Worm (Caenorhabditis elegans) whole organism, mixed stage, embryonic: ENCODE measurements around the gene F11D11.4.
"Not testable (repeated sequence)": the region's sequence is repeated elsewhere in the genome, so short reads cannot be mapped to it uniquely, and the experiment has no call there.

Experiments
- M03D4.4 ChIP-seq: sonication (generic microtip); optimal IDR thresholded peaks from 2 replicates; lab custom pipeline; 2017; ENCODE audit warnings: mild to moderate bottlenecking, missing genetic modification characterization, missing compliant biosample characterization
- ceh-39 ChIP-seq: fragments of 150-350 bp; optimal IDR thresholded peaks from 2 replicates; lab custom pipeline; 2014; ENCODE audit warnings: missing biosample characterization, missing genetic modification characterization
- ceh-43 ChIP-seq: fragments of 200-800 bp; sonication (Bioruptor generic); optimal IDR thresholded peaks from 2 replicates; lab custom pipeline; 2018; ENCODE audit warnings: mild to moderate bottlenecking, missing genetic modification characterization, moderate library complexity, missing compliant biosample characterization
- ces-1 ChIP-seq: fragments of 150-350 bp; optimal IDR thresholded peaks from 2 replicates; lab custom pipeline; 2014; ENCODE audit warnings: missing biosample characterization, missing genetic modification reagents, missing genetic modification characterization
- cnd-1 ChIP-seq: fragments of 200-800 bp; sonication (Bioruptor generic); optimal IDR thresholded peaks from 2 replicates; lab custom pipeline; 2018; ENCODE audit warnings: mild to moderate bottlenecking, missing genetic modification characterization, missing compliant biosample characterization
- drap-1 ChIP-seq: fragments of 200-800 bp; sonication (Bioruptor generic); optimal IDR thresholded peaks from 3 replicates; lab custom pipeline; 2018; ENCODE audit warnings: mild to moderate bottlenecking, missing genetic modification characterization, missing compliant biosample characterization
- elt-3 ChIP-seq: fragments of 150-350 bp; optimal IDR thresholded peaks from 2 replicates; lab custom pipeline; 2014; ENCODE audit warnings: missing biosample characterization, missing genetic modification characterization
- flh-1 ChIP-seq: fragments of 200-800 bp; sonication (Bioruptor generic); optimal IDR thresholded peaks from 2 replicates; lab custom pipeline; 2018; ENCODE audit warnings: mild to moderate bottlenecking, missing genetic modification characterization, moderate library complexity, missing compliant biosample characterization
- hlh-1 ChIP-seq: fragments of 150-350 bp; optimal IDR thresholded peaks from 2 replicates; lab custom pipeline; 2014; ENCODE audit warnings: missing biosample characterization, missing genetic modification reagents, missing genetic modification characterization
- lin-13 ChIP-seq: fragments of 150-350 bp; optimal IDR thresholded peaks from 2 replicates; lab custom pipeline; 2014; ENCODE audit warnings: missing biosample characterization, missing genetic modification characterization
- lin-32 ChIP-seq: fragments of 200-800 bp; sonication (Bioruptor generic); optimal IDR thresholded peaks from 2 replicates; lab custom pipeline; 2018; ENCODE audit warnings: mild to moderate bottlenecking, missing genetic modification characterization, missing compliant biosample characterization
- lsy-2 ChIP-seq: fragments of 150-350 bp; optimal IDR thresholded peaks from 2 replicates; lab custom pipeline; 2014; ENCODE audit warnings: missing biosample characterization, missing genetic modification characterization
- mab-5 ChIP-seq: fragments of 150-350 bp; optimal IDR thresholded peaks from 2 replicates; lab custom pipeline; 2014; ENCODE audit warnings: missing biosample characterization, missing genetic modification characterization
- mep-1 ChIP-seq: fragments of 150-350 bp; optimal IDR thresholded peaks from 2 replicates; lab custom pipeline; 2017; ENCODE audit warnings: missing biosample characterization, missing genetic modification reagents, missing genetic modification characterization, inconsistent platforms
- nhr-12 ChIP-seq: fragments of 150-350 bp; optimal IDR thresholded peaks from 2 replicates; lab custom pipeline; 2014; ENCODE audit warnings: missing biosample characterization, missing genetic modification characterization
- nhr-2 ChIP-seq: fragments of 150-350 bp; optimal IDR thresholded peaks from 2 replicates; lab custom pipeline; 2014; ENCODE audit warnings: missing biosample characterization, missing genetic modification characterization
- nhr-28 ChIP-seq: fragments of 150-350 bp; optimal IDR thresholded peaks from 2 replicates; lab custom pipeline; 2014; ENCODE audit warnings: missing biosample characterization, missing genetic modification characterization
- nhr-76 ChIP-seq: sonication (generic microtip); optimal IDR thresholded peaks from 2 replicates; lab custom pipeline; 2017; ENCODE audit warnings: missing biosample characterization, missing genetic modification characterization
- pha-4 ChIP-seq: fragments of 150-350 bp; optimal IDR thresholded peaks from 2 replicates; lab custom pipeline; 2018; ENCODE audit warnings: missing biosample characterization, missing genetic modification reagents, missing genetic modification characterization
- sem-2 ChIP-seq: fragments of 200-800 bp; sonication (Bioruptor generic); optimal IDR thresholded peaks from 2 replicates; lab custom pipeline; 2018; ENCODE audit warnings: mild to moderate bottlenecking, missing genetic modification characterization, missing compliant biosample characterization
- snpc-4 ChIP-seq: fragments of 150-350 bp; optimal IDR thresholded peaks from 2 replicates; lab custom pipeline; 2014; ENCODE audit warnings: missing biosample characterization, missing genetic modification characterization
- sptf-1 ChIP-seq: sonication (generic microtip); optimal IDR thresholded peaks from 2 replicates; lab custom pipeline; 2017; ENCODE audit warnings: mild to moderate bottlenecking, missing genetic modification characterization, moderate library complexity, missing compliant biosample characterization
- tbx-8 ChIP-seq: fragments of 200-800 bp; sonication (Bioruptor generic); optimal IDR thresholded peaks from 2 replicates; lab custom pipeline; 2018; ENCODE audit warnings: mild to moderate bottlenecking, missing genetic modification characterization, moderate library complexity, missing compliant biosample characterization
- unc-120 ChIP-seq: sonication (generic microtip); optimal IDR thresholded peaks from 2 replicates; lab custom pipeline; 2017; ENCODE audit warnings: missing genetic modification characterization, missing compliant biosample characterization; ENCODE audit not compliant: poor library complexity, severe bottlenecking
- unc-39 ChIP-seq: fragments of 150-350 bp; optimal IDR thresholded peaks from 2 replicates; lab custom pipeline; 2014; ENCODE audit warnings: missing biosample characterization, missing genetic modification characterization
- zip-8 ChIP-seq: fragments of 150-350 bp; optimal IDR thresholded peaks from 2 replicates; lab custom pipeline; 2014; ENCODE audit warnings: missing biosample characterization, missing genetic modification characterization
- ztf-11 ChIP-seq: fragments of 150-350 bp; optimal IDR thresholded peaks from 2 replicates; lab custom pipeline; 2014; ENCODE audit warnings: missing biosample characterization, missing genetic modification characterization

F11D11.4 gene

DNA sequence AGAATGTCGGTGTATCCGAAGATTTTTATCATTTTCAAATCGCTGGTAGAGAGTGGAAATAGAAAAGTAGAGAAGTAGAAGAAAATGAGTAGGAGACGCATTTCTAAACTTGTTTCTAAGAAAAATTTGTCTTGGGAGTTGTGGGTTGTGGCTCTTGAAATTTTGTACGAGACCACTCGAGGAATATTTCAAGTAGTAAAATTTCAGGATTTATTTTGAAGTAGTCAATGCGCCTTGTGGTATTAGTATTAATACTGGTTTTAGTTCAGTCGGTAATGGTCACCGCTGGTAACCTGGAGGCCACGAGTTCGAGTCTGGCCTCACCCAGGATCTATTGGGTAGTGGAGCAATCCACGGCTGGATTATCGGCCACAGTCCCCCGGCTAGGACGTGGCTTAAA lies 12.5 kb upstream of the F11D11.4 start, which contains the start of gene clec-252:
clec-252 (minus strand) TSS at position 101 of the 400 bp plus-strand sequence.
- TF ChIP-seq unc-39 (tag; lab: Kevin White, UChicago) (no peak), lin-13 (tag; lab: Kevin White, UChicago) (no peak), ceh-43 (no peak), lsy-2 (tag; lab: Kevin White, UChicago) (no peak), zip-8 (no peak), lin-32 (GFP tag; lab: Kevin White, UChicago) (no peak), cnd-1 (tag; lab: Kevin White, UChicago) (no peak), snpc-4 (tag; lab: Kevin White, UChicago) (no peak), mep-1 (tag; lab: Kevin White, UChicago) (no peak), flh-1 (GFP tag; lab: Kevin White, UChicago) (no peak), elt-3 (tag; lab: Kevin White, UChicago) (no peak), ztf-11 (tag; lab: Kevin White, UChicago) (no peak), drap-1 (no peak), mab-5 (tag; lab: Kevin White, UChicago) (no peak), M03D4.4 (tag; lab: Kevin White, UChicago) (no peak), ces-1 (GFP tag; lab: Kevin White, UChicago) (no peak), ceh-39 (tag; lab: Kevin White, UChicago) (no peak)

ce11 chrV:18750445-18750844 lies 10.7 kb upstream of the F11D11.4 start, which contains the start of the genes F11D11.21 and F11D11.12:
Gene F11D11.21, minus strand, starts transcription at chrV:18750545.
Gene F11D11.12, minus strand, starts transcription at chrV:18750682.
- TF ChIP-seq nhr-2 (tag; lab: Kevin White, UChicago): no peak
- no peak for TF ChIP-seq ceh-43
- no peak for TF ChIP-seq M03D4.4 (tag; lab: Kevin White, UChicago)
- no peak for TF ChIP-seq lin-32 (GFP tag; lab: Kevin White, UChicago)
- TF ChIP-seq drap-1: no peak
- TF ChIP-seq unc-39 (tag; lab: Kevin White, UChicago): no peak
- TF ChIP-seq nhr-28 (tag; lab: Kevin White, UChicago): no peak
- TF ChIP-seq mab-5 (tag; lab: Kevin White, UChicago): no peak

DNA sequence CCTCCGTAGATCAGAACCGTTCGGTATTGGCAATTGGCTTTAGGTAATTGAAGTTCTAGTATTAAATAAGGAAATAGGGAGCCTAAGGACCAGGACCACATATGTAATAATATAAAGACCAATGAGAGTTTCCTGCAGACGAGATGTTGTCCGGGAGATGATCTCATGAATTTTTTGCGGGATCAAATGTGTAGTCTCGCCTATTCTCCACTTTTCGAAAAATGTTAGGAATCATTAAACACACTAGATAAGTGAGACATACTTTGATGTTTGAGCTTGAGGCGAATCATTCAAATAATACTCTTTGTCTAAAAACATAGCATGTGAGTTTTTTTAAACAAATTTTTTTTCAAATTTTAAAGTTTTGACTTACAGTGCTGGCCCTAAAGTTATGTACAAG lies 8.1 kb upstream of the F11D11.4 start, which contains the start of gene F11D11.6:
F11D11.6 (minus strand) TSS at position 101 of the 400 bp plus-strand sequence.
- no peak for TF ChIP-seq mab-5 (tag; lab: Kevin White, UChicago)
- TF ChIP-seq zip-8: no peak
- TF ChIP-seq nhr-28 (tag; lab: Kevin White, UChicago): no peak
- TF ChIP-seq cnd-1 (tag; lab: Kevin White, UChicago): no peak
- no peak for TF ChIP-seq ceh-43
- TF ChIP-seq nhr-2 (tag; lab: Kevin White, UChicago): no peak
- TF ChIP-seq ceh-39 (tag; lab: Kevin White, UChicago): no peak
- TF ChIP-seq tbx-8 (GFP tag; lab: Kevin White, UChicago): no peak
- no peak for TF ChIP-seq pha-4 (tag; lab: Kevin White, UChicago)
- TF ChIP-seq nhr-76 (tag; lab: Kevin White, UChicago): no peak
- TF ChIP-seq sptf-1 (tag; lab: Kevin White, UChicago): no peak

ce11 chrV:18754328-18754727 lies 6.8 kb upstream of the F11D11.4 start, which contains the start of gene clec-254:
Gene clec-254, minus strand, starts transcription at chrV:18754428.
- TF ChIP-seq sem-2; sptf-1 (tag; lab: Kevin White, UChicago); lsy-2 (tag; lab: Kevin White, UChicago): not testable (repeated sequence)

ce11 chrV:18760174-18760573 lies 1.0 kb upstream of the F11D11.4 start, which contains the start of gene F11D11.3:
Gene F11D11.3, minus strand, starts transcription at chrV:18760274.
- TF ChIP-seq lsy-2 (tag; lab: Kevin White, UChicago): no peak
- no peak for TF ChIP-seq mab-5 (tag; lab: Kevin White, UChicago)
- no peak for TF ChIP-seq snpc-4 (tag; lab: Kevin White, UChicago)
- no peak for TF ChIP-seq unc-120 (tag; lab: Kevin White, UChicago)
- no peak for TF ChIP-seq hlh-1 (tag; lab: Kevin White, UChicago)
- TF ChIP-seq nhr-12 (tag; lab: Kevin White, UChicago): no peak
- no peak for TF ChIP-seq M03D4.4 (tag; lab: Kevin White, UChicago)
- no peak for TF ChIP-seq ztf-11 (tag; lab: Kevin White, UChicago)
- TF ChIP-seq flh-1 (GFP tag; lab: Kevin White, UChicago): no peak
- TF ChIP-seq pha-4 (tag; lab: Kevin White, UChicago): no peak
- TF ChIP-seq lin-13 (tag; lab: Kevin White, UChicago): no peak

DNA sequence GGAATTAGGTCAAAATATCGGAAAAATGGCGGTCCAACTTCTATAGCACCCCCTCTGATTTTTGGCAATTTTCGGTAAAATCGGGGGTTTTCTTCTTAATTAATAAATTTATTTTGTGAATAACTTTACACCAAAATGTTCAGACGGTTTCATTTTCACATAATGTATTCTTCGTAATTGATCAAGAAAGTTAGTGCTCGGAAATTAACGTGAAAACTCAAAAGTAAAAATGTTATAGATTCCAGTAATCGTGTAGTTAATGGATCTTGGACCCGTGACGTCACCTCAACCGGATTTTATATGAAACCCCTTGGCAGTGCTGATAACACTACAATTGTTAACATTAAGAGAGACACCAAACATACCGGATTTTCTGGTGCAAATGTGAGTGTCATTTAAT lies 866 bp downstream of the F11D11.4 start, which contains the start of gene F11D11.22:
F11D11.22 (plus strand) TSS at position 301 of the 400 bp plus-strand sequence.
- not testable (repeated sequence) for TF ChIP-seq cnd-1 (tag; lab: Kevin White, UChicago); nhr-2 (tag; lab: Kevin White, UChicago); zip-8
- TF ChIP-seq, all 35 proteins: peak for 0; not testable (repeated sequence) for 35
